Worm (Caenorhabditis elegans) whole organism, L1 larva: ENCODE data around the gene ZK546.5.

Experiments
- dpl-1 ChIP-seq, 3 experiments: fragments of 150-350 bp in 2 of 3; sonication (generic microtip) in 1 of 3; optimal IDR thresholded peaks; 2 replicates each; lab custom pipeline; 2014 to 2017; ENCODE audit warnings: missing biosample characterization in 3 of 3, missing genetic modification characterization in 3 of 3, missing genetic modification reagents in 3 of 3
- lin-13 ChIP-seq: fragments of 150-350 bp; optimal IDR thresholded peaks from 2 replicates; lab custom pipeline; 2014; ENCODE audit warnings: missing biosample characterization, missing genetic modification reagents, missing genetic modification characterization
- mdl-1 ChIP-seq, 2 experiments: fragments of 150-350 bp; optimal IDR thresholded peaks; 2 replicates each; lab custom pipeline; 2014 to 2017; ENCODE audit warnings: missing biosample characterization in 2 of 2, missing genetic modification characterization in 2 of 2, inconsistent platforms in 1 of 2
- skn-1 ChIP-seq: fragments of 150-350 bp; optimal IDR thresholded peaks from 2 replicates; lab custom pipeline; 2014; ENCODE audit warnings: missing biosample characterization, missing genetic modification characterization

DNA sequence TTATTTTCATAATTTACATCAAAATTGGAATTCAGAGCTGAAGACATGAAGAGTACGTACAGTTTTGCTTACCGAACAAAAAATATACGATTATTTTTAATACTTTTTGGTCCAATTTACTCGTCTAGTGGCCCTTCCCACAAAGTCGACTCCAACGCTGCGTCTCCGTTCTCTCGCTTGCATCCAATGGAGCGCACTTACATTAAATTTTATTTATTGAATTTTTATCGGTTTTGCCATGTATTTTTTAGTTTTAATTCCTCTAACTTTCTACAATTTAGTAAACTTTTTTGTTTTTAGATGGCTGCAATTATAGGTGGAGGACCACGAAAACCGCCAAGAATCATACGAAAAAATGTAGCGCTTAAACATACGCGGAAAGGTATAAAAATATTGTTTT lies at the start of gene ZK546.5:
- TF ChIP-seq mdl-1 (tag; optimal IDR thresholded peaks at IDR 0.05; lab: Kevin White, UChicago) (no peak), skn-1 (tag; lab: Kevin White, UChicago) (no peak), lin-13 (GFP tag; lab: Kevin White, UChicago) (no peak), dpl-1 (GFP tag; optimal IDR thresholded peaks at IDR 0.05; lab: Kevin White, UChicago) (peak in 1 of 3 experiments; percentile 16)
